In genomic region chrIII:793595-793994, ce11 we compare ENCODE assay signal across 5 worm cellular contexts.
TF ChIP-seq lines count a peak whose summit lies in the region.

TSS of gene snt-2 (minus strand) at chrIII:793733.

TF ChIP-seq in whole organism, L1 larva, 84 proteins besides CTCF, POLR2A, EP300 and RAD21 (continues in another document):
- TF ChIP-seq lin-13 (GFP tag; optimal IDR thresholded peaks at IDR 0.05; lab: Kevin White, UChicago) (peak; percentile 70), C16A3.4 (tag; optimal IDR thresholded peaks at IDR 0.05; lab: Kevin White, UChicago) (peak; percentile 80), ztf-11 (tag; optimal IDR thresholded peaks at IDR 0.05; lab: Kevin White, UChicago) (peak in 1 of 2 experiments; percentile 3), alr-1 (tag; optimal IDR thresholded peaks at IDR 0.05; lab: Kevin White, UChicago; ENCODE audit: borderline replicate concordance) (no peak), xbp-1 (tag; optimal IDR thresholded peaks at IDR 0.05; lab: Kevin White, UChicago) (peak; percentile 71), lin-14 (GFP tag; optimal IDR thresholded peaks at IDR 0.05; lab: Kevin White, UChicago) (no peak), lin-39 (tag; optimal IDR thresholded peaks at IDR 0.05; lab: Kevin White, UChicago) (peak; percentile 40), vab-15 (tag; optimal IDR thresholded peaks at IDR 0.05; lab: Kevin White, UChicago) (peak; percentile 24), unc-62 (GFP tag; optimal IDR thresholded peaks at IDR 0.05; lab: Kevin White, UChicago) (no peak), mef-2 (tag; optimal IDR thresholded peaks at IDR 0.05; lab: Kevin White, UChicago) (no peak), zag-1 (tag; optimal IDR thresholded peaks at IDR 0.05; lab: Kevin White, UChicago) (no peak), aha-1 (tag; optimal IDR thresholded peaks at IDR 0.05; lab: Kevin White, UChicago) (peak; percentile 49), snpc-4 (tag; optimal IDR thresholded peaks at IDR 0.05; lab: Kevin White, UChicago) (peak; percentile 43), ceh-8 (GFP tag; optimal IDR thresholded peaks at IDR 0.05; lab: Kevin White, UChicago) (no peak), efl-1 (optimal IDR thresholded peaks at IDR 0.05; lab: Kevin White, UChicago) (peak; percentile 84 to 86), efl-1 (GFP tag; optimal IDR thresholded peaks at IDR 0.05 in 1 of 2; lab: Kevin White, UChicago) (peak; percentile 82 to 97), nhr-77 (tag; optimal IDR thresholded peaks at IDR 0.05; lab: Kevin White, UChicago) (peak; percentile 70), skn-1 (tag; optimal IDR thresholded peaks at IDR 0.05; lab: Kevin White, UChicago) (peak; percentile 85)

TF ChIP-seq in whole organism, L3 larva, 47 proteins besides CTCF, POLR2A, EP300 and RAD21 (continues in another document):
- TF ChIP-seq fos-1 (tag; optimal IDR thresholded peaks at IDR 0.05; lab: Kevin White, UChicago) (no peak), fkh-2 (tag; optimal IDR thresholded peaks at IDR 0.05; lab: Kevin White, UChicago) (no peak), tbx-2 (tag; optimal IDR thresholded peaks at IDR 0.05; lab: Kevin White, UChicago) (no peak), aly-2 (tag; optimal IDR thresholded peaks at IDR 0.05; lab: Kevin White, UChicago) (no peak), nfya-1 (tag; optimal IDR thresholded peaks at IDR 0.05; lab: Kevin White, UChicago; ENCODE audit: insufficient read depth) (peak; percentile 96), ztf-11 (tag; optimal IDR thresholded peaks at IDR 0.05; lab: Kevin White, UChicago) (no peak), ceh-16 (tag; optimal IDR thresholded peaks at IDR 0.05; lab: Kevin White, UChicago) (no peak), elt-3 (tag; optimal IDR thresholded peaks at IDR 0.05; lab: Kevin White, UChicago) (no peak), egl-5 (tag; optimal IDR thresholded peaks at IDR 0.05; lab: Kevin White, UChicago) (peak; percentile 59), lin-39 (tag; optimal IDR thresholded peaks at IDR 0.05; lab: Kevin White, UChicago) (peak; percentile 91), ceh-9 (tag; optimal IDR thresholded peaks at IDR 0.05; lab: Kevin White, UChicago) (no peak), nhr-23 (tag; optimal IDR thresholded peaks at IDR 0.05; lab: Kevin White, UChicago) (peak; percentile 58), nhr-77 (tag; optimal IDR thresholded peaks at IDR 0.05; lab: Kevin White, UChicago) (no peak), R02D3.7 (tag; optimal IDR thresholded peaks at IDR 0.05; lab: Kevin White, UChicago) (peak; percentile 26), unc-39 (tag; optimal IDR thresholded peaks at IDR 0.05; lab: Kevin White, UChicago) (no peak), zag-1 (tag; optimal IDR thresholded peaks at IDR 0.05; lab: Kevin White, UChicago) (no peak), skn-1 (tag; optimal IDR thresholded peaks at IDR 0.05; lab: Kevin White, UChicago) (peak; percentile 38), nhr-28 (tag; optimal IDR thresholded peaks at IDR 0.05; lab: Kevin White, UChicago) (no peak), pha-4 (tag; optimal IDR thresholded peaks at IDR 0.05; lab: Kevin White, UChicago) (peak; percentile 76), pqm-1 (tag; optimal IDR thresholded peaks at IDR 0.05; lab: Kevin White, UChicago) (peak; percentile 29)

TF ChIP-seq in whole organism, early embryonic, 17 proteins besides CTCF, POLR2A, EP300 and RAD21:
- TF ChIP-seq F13C5.2 (tag; optimal IDR thresholded peaks at IDR 0.05; lab: Kevin White, UChicago) (peak; percentile 6), pes-1 (GFP tag; IDR thresholded peaks at IDR 0.05; lab: Robert Waterston, UW) (no peak), hnd-1 (tag; optimal IDR thresholded peaks at IDR 0.05; lab: Kevin White, UChicago) (no peak), hmg-4 (GFP tag; optimal IDR thresholded peaks at IDR 0.05; lab: Kevin White, UChicago) (peak; percentile 12)

TF ChIP-seq in whole organism, midembryonic, 9 proteins besides CTCF, POLR2A, EP300 and RAD21:
- TF ChIP-seq klf-2 (GFP tag; conservative IDR thresholded peaks at IDR 0.05; lab: Robert Waterston, UW) (no peak), flt-1 (GFP tag; IDR thresholded peaks at IDR 0.05; lab: Robert Waterston, UW) (0 out of 2 replicates have a peak, but pooled peaks have one; percentile 41)

TF ChIP-seq in whole organism, young adult, 124 proteins besides CTCF, POLR2A, EP300 and RAD21 (continues in another document):
- TF ChIP-seq xnd-1 (tag; optimal IDR thresholded peaks at IDR 0.05; lab: Kevin White, UChicago) (peak; percentile 23), lin-35 (GFP tag; optimal IDR thresholded peaks at IDR 0.05; lab: Kevin White, UChicago) (peak in 1 of 3 experiments; percentile 55), ceh-91 (GFP tag; IDR thresholded peaks at IDR 0.05; lab: Robert Waterston, UW) (0 out of 2 replicates have a peak, but pooled peaks have one; percentile 44), nfyb-1 (GFP tag; IDR thresholded peaks at IDR 0.05; lab: Robert Waterston, UW) (0 out of 2 replicates have a peak, but pooled peaks have one; percentile 36), ztf-3 (GFP tag; optimal IDR thresholded peaks at IDR 0.05; lab: Kevin White, UChicago) (no peak), F37B4.10 (GFP tag; IDR thresholded peaks at IDR 0.05; lab: Robert Waterston, UW) (no peak), madf-8 (GFP tag; conservative IDR thresholded peaks at IDR 0.05; lab: Robert Waterston, UW) (0 out of 2 replicates have a peak, but pooled peaks have one; percentile 13), F23B12.7 (tag; optimal IDR thresholded peaks at IDR 0.05; lab: Kevin White, UChicago; ENCODE audit: insufficient read depth) (peak; percentile 86), K12H6.12 (tag; optimal IDR thresholded peaks at IDR 0.05; lab: Kevin White, UChicago) (peak; percentile 33), zim-3 (tag; optimal IDR thresholded peaks at IDR 0.05; lab: Kevin White, UChicago) (no peak), rcor-1 (GFP tag; IDR thresholded peaks at IDR 0.05; lab: Robert Waterston, UW) (peak; percentile 18; the same call in 1 of the 2 replicates), hmg-1.2 (GFP tag; IDR thresholded peaks at IDR 0.05; lab: Robert Waterston, UW) (peak; percentile 35), snpc-1.3 (tag; optimal IDR thresholded peaks at IDR 0.05; lab: Kevin White, UChicago; ENCODE audit: insufficient read depth) (peak; percentile 69), snpc-3.4 (tag; optimal IDR thresholded peaks at IDR 0.05; lab: Kevin White, UChicago) (peak; percentile 19), F33H1.4 (GFP tag; IDR thresholded peaks at IDR 0.05; lab: Robert Waterston, UW) (peak; percentile 96), dpl-1 (GFP tag; optimal IDR thresholded peaks at IDR 0.05; lab: Kevin White, UChicago) (peak; percentile 20), pbrm-1 (GFP tag; IDR thresholded peaks at IDR 0.05; lab: Robert Waterston, UW) (peak; percentile 73), ceh-27 (GFP tag; optimal IDR thresholded peaks at IDR 0.05; lab: Kevin White, UChicago) (peak; percentile 67), nhr-80 (tag; optimal IDR thresholded peaks at IDR 0.05; lab: Kevin White, UChicago) (peak; percentile 41), egrh-3 (GFP tag; IDR thresholded peaks at IDR 0.05; lab: Robert Waterston, UW) (0 out of 2 replicates have a peak, but pooled peaks have one; percentile 17), F10E7.11 (tag; optimal IDR thresholded peaks at IDR 0.05; lab: Kevin White, UChicago) (no peak), attf-6 (GFP tag; IDR thresholded peaks at IDR 0.05; lab: Robert Waterston, UW) (no peak), lsl-1 (GFP tag; optimal IDR thresholded peaks at IDR 0.05; lab: Kevin White, UChicago) (peak; percentile 92), tlf-1 (GFP tag; optimal IDR thresholded peaks at IDR 0.05; lab: Kevin White, UChicago) (peak; percentile 35), mcd-1 (GFP tag; IDR thresholded peaks at IDR 0.05; lab: Robert Waterston, UW) (peak; percentile 80), sea-2 (GFP tag; IDR thresholded peaks at IDR 0.05; lab: Robert Waterston, UW) (no peak), ZK185.1 (tag; optimal IDR thresholded peaks at IDR 0.05; lab: Kevin White, UChicago; ENCODE audit: poor library complexity, severe bottlenecking) (peak; percentile 25), tbp1 (GFP tag; optimal IDR thresholded peaks at IDR 0.05; lab: Kevin White, UChicago) (peak; percentile 49), dox-1 (GFP tag; IDR thresholded peaks at IDR 0.05; lab: Robert Waterston, UW) (peak; percentile 83), hsf-1 (GFP tag; IDR thresholded peaks at IDR 0.05; lab: Robert Waterston, UW) (no peak), B0336.3 (GFP tag; IDR thresholded peaks at IDR 0.05; lab: Robert Waterston, UW) (peak; percentile 51), D2030.7 (GFP tag; IDR thresholded peaks at IDR 0.05; lab: Robert Waterston, UW) (peak; percentile 53), madf-10 (tag; optimal IDR thresholded peaks at IDR 0.05; lab: Kevin White, UChicago) (no peak), T26A5.8 (tag; optimal IDR thresholded peaks at IDR 0.05; lab: Kevin White, UChicago) (no peak), let-607 (tag; optimal IDR thresholded peaks at IDR 0.05; lab: Kevin White, UChicago) (peak in 1 of 2 experiments; percentile 34), C17E4.6 (GFP tag; IDR thresholded peaks at IDR 0.05; lab: Robert Waterston, UW) (no peak), madf-6 (GFP tag; IDR thresholded peaks at IDR 0.05; lab: Robert Waterston, UW) (peak; percentile 62), F52B5.7 (tag; optimal IDR thresholded peaks at IDR 0.05; lab: Kevin White, UChicago) (no peak), F49E8.2 (tag; optimal IDR thresholded peaks at IDR 0.05; lab: Kevin White, UChicago; ENCODE audit: insufficient read depth) (peak; percentile 52), attf-5 (GFP tag; optimal IDR thresholded peaks at IDR 0.05; lab: Kevin White, UChicago) (peak; percentile 76), bed-1 (GFP tag; IDR thresholded peaks at IDR 0.05; lab: Robert Waterston, UW) (no peak), lin-54 (GFP tag; optimal IDR thresholded peaks at IDR 0.05; lab: Kevin White, UChicago) (peak; percentile 58), snpc-4 (GFP tag; optimal IDR thresholded peaks at IDR 0.05; lab: Kevin White, UChicago) (no peak), snpc-4 (tag; optimal IDR thresholded peaks at IDR 0.05; lab: Kevin White, UChicago) (peak in 1 of 4 experiments; percentile 3), efl-1 (GFP tag; optimal IDR thresholded peaks at IDR 0.05; lab: Kevin White, UChicago) (peak; percentile 48), hmg-20 (GFP tag; IDR thresholded peaks at IDR 0.05; lab: Robert Waterston, UW) (no peak), zfh-2 (GFP tag; conservative IDR thresholded peaks at IDR 0.05; lab: Robert Waterston, UW) (peak; percentile 75), lin-40 (tag; optimal IDR thresholded peaks at IDR 0.05; lab: Kevin White, UChicago) (peak; percentile 47), ceh-100 (GFP tag; IDR thresholded peaks at IDR 0.05; lab: Robert Waterston, UW) (peak; percentile 27; the same call in 1 of the 2 replicates), ztf-18 (tag; optimal IDR thresholded peaks at IDR 0.05; lab: Kevin White, UChicago) (peak; percentile 36)

Comparison
In these comparisons a context has a peak if more than half of its experiments do, and no peak if none do; other contexts are left out.
1. Of the 8 proteins assayed by ChIP-seq in both whole organism, young adult and whole organism, L1 larva: peak only in whole organism, young adult: none; only in whole organism, L1 larva: nhr-90; in both: dpl-1 and efl-1; in neither: 3; mixed calls (peak in some experiments, not most) for 2.